Worm (Caenorhabditis elegans): ENCODE results near the gene clc-25.

ce11 chrIII:1040059-1040458 lies 13.9 kb upstream of the clc-25 start:
- no peak for TF ChIP-seq snpc-4 (tag; optimal IDR thresholded peaks at IDR 0.05)
- no peak for TF ChIP-seq lsy-2 (tag; optimal IDR thresholded peaks at IDR 0.05)
- no peak for TF ChIP-seq unc-62 (GFP tag; optimal IDR thresholded peaks at IDR 0.05)
- TF ChIP-seq elt-1 (tag; optimal IDR thresholded peaks at IDR 0.05; ENCODE audit: borderline replicate concordance, insufficient read depth): no peak
- TF ChIP-seq tbx-8 (GFP tag; optimal IDR thresholded peaks at IDR 0.05): no peak
- TF ChIP-seq nhr-237 (tag; optimal IDR thresholded peaks at IDR 0.05): no peak
- no peak for TF ChIP-seq elt-3 (tag; optimal IDR thresholded peaks at IDR 0.05)
- no peak for TF ChIP-seq drap-1 (GFP tag; optimal IDR thresholded peaks at IDR 0.05)
- no peak for TF ChIP-seq unc-39 (tag; optimal IDR thresholded peaks at IDR 0.05)
- no peak for TF ChIP-seq ztf-11 (tag; optimal IDR thresholded peaks at IDR 0.05)

All from whole organism, mixed stage, embryonic.